Worm (Caenorhabditis elegans): Measurements from ENCODE around the gene F48A11.4.

DNA sequence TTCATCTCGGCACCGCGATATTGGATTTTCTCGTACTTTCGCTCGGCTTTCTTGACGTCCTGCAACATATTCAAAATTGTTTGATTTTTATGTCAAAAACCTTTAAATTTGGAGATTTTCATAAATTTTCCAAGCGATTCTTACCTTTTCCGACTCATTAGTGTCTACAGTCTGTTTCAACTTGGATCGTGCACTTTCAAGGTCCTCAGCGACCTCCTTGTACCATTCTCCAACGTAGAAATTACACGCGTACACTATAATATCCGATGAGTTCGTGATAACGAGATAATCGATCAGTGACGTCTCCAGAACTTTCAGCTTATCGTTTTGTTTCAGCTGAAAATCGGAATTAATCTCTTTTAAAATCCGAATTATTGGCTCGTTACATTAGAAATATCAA is 31.3 kb upstream of the F48A11.4 start:
- no peak for TF ChIP-seq lin-35 (GFP tag; optimal IDR thresholded peaks at IDR 0.05)
- TF ChIP-seq ztf-11 (tag; optimal IDR thresholded peaks at IDR 0.05): no peak
- no peak for TF ChIP-seq dsc-1 (tag; optimal IDR thresholded peaks at IDR 0.05)
- no peak for TF ChIP-seq snpc-4 (tag; optimal IDR thresholded peaks at IDR 0.05)
- TF ChIP-seq egl-27 (tag; optimal IDR thresholded peaks at IDR 0.05): no peak
- TF ChIP-seq pax-3 (tag; optimal IDR thresholded peaks at IDR 0.05): no peak
- no peak for TF ChIP-seq zag-1 (tag; optimal IDR thresholded peaks at IDR 0.05)
- TF ChIP-seq aha-1 (tag; optimal IDR thresholded peaks at IDR 0.05): no peak
- no peak for TF ChIP-seq snu-23 (GFP tag; optimal IDR thresholded peaks at IDR 0.05)
- no peak for TF ChIP-seq ztf-4 (tag; optimal IDR thresholded peaks at IDR 0.05)
- TF ChIP-seq blmp-1 (tag; optimal IDR thresholded peaks at IDR 0.05): no peak
- no peak for TF ChIP-seq C04F5.9 (tag; optimal IDR thresholded peaks at IDR 0.05)
- TF ChIP-seq ces-1 (GFP tag; optimal IDR thresholded peaks at IDR 0.05): no peak
